Fruit fly (Drosophila melanogaster): ENCODE data around the gene rasp.

DNA sequence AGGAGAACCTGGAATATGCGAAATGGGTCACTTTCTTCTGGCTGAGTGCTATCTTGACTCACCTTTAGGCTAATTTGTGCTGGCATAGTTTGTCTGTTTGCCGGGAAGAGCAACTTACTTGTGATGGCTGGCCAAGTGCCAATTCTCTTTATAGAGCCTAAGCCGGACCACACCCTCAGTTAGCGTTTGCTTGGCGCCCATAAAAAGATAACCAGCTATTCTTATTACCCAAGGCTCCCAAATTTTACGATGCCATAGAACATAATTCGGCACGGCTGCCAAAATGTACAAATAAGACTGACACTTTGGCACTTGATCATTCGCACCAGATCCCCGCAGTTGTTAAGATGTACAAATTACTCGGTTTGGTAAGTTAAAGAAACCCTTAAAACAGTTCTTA is 27.7 kb downstream of the rasp start, which contains the start of the genes CG42525 and CG14958:
- TF ChIP-seq CG8478 (optimal IDR thresholded peaks at IDR 0.05) (no peak), pan (optimal IDR thresholded peaks at IDR 0.05) (no peak), usp (GFP tag; optimal IDR thresholded peaks at IDR 0.05) (no peak), psq (optimal IDR thresholded peaks at IDR 0.05) (no peak), Dll (optimal IDR thresholded peaks at IDR 0.05) (no peak)

Data from whole organism.